Fruit fly (Drosophila melanogaster) whole organism, embryonic: ENCODE results near the gene Idua.

ENCODE experiments used
- Awh ChIP-seq: fragments of 200-800 bp; sonication (Bioruptor generic); IDR thresholded peaks from 2 replicates; pipeline ENCODE4, ENCODE4 v1.3.6; 2022; ENCODE audit warnings: missing biosample characterization, missing genetic modification characterization
- B-H1 ChIP-seq: fragments of 200-800 bp; sonication (Bioruptor generic); IDR thresholded peaks from 3 replicates; pipeline ENCODE4 v1.3.6; 2022; ENCODE audit warnings: missing biosample characterization, missing genetic modification characterization
- B-H2 ChIP-seq: fragments of 200-800 bp; sonication (Bioruptor generic); optimal IDR thresholded peaks from 2 replicates; lab custom pipeline; 2018; ENCODE audit warnings: missing biosample characterization, mild to moderate bottlenecking, missing genetic modification characterization
- CG10366 ChIP-seq: fragments of 200-800 bp; sonication (Bioruptor generic); IDR thresholded peaks from 2 replicates; pipeline ENCODE4 v1.3.6; 2022; ENCODE audit warnings: missing biosample characterization, missing genetic modification characterization
- CG10654 ChIP-seq: fragments of 200-800 bp; sonication (Bioruptor generic); optimal IDR thresholded peaks from 2 replicates; lab custom pipeline; 2016; ENCODE audit warnings: missing biosample characterization, missing genetic modification characterization
- CG11560 ChIP-seq: fragments of 200-800 bp; sonication (Bioruptor generic); IDR thresholded peaks from 3 replicates; pipeline ENCODE4 v1.3.6; 2022; ENCODE audit warnings: missing biosample characterization, missing genetic modification characterization
- CG11723 ChIP-seq: fragments of 200-800 bp; sonication (Bioruptor generic); optimal IDR thresholded peaks from 2 replicates; lab custom pipeline; 2017; ENCODE audit warnings: missing biosample characterization, mild to moderate bottlenecking, missing genetic modification characterization
- CG12942 ChIP-seq: fragments of 200-800 bp; sonication (Bioruptor generic); optimal IDR thresholded peaks from 3 replicates; lab custom pipeline; 2016; ENCODE audit warnings: missing biosample characterization, missing genetic modification characterization
- CG1529 ChIP-seq: fragments of 200-800 bp; sonication (Bioruptor generic); optimal IDR thresholded peaks from 3 replicates; lab custom pipeline; 2018; ENCODE audit warnings: missing biosample characterization, missing genetic modification characterization
- CG15479 ChIP-seq: fragments of 200-800 bp; sonication (Bioruptor generic); optimal IDR thresholded peaks from 3 replicates; lab custom pipeline; 2019; ENCODE audit warnings: missing biosample characterization, mild to moderate bottlenecking, missing genetic modification characterization, moderate library complexity
- CG17829 ChIP-seq: fragments of 200-800 bp; optimal IDR thresholded peaks from 2 replicates; lab custom pipeline; 2019; ENCODE audit warnings: missing biosample characterization, mild to moderate bottlenecking, missing genetic modification characterization, moderate library complexity
- CG18262 ChIP-seq: fragments of 200-800 bp; optimal IDR thresholded peaks from 3 replicates; lab custom pipeline; 2019; ENCODE audit warnings: missing biosample characterization, mild to moderate bottlenecking, missing genetic modification characterization, moderate library complexity
- CG2120 ChIP-seq: fragments of 200-800 bp; sonication (Bioruptor generic); optimal IDR thresholded peaks from 3 replicates; lab custom pipeline; 2016; ENCODE audit warnings: missing biosample characterization, missing genetic modification characterization
- CG31388 ChIP-seq: fragments of 200-800 bp; sonication (Bioruptor generic); optimal IDR thresholded peaks from 2 replicates; lab custom pipeline; 2016; ENCODE audit warnings: missing biosample characterization, missing genetic modification characterization
- CG3281 ChIP-seq: fragments of 200-800 bp; sonication (Bioruptor generic); optimal IDR thresholded peaks from 3 replicates; lab custom pipeline; 2017; ENCODE audit warnings: missing biosample characterization, mild to moderate bottlenecking, missing genetic modification characterization
- CG4360 ChIP-seq: fragments of 200-800 bp; sonication (Bioruptor generic); IDR thresholded peaks from 2 replicates; pipeline ENCODE4 v1.3.6; 2022; ENCODE audit warnings: missing biosample characterization, missing genetic modification characterization
- CG4617 ChIP-seq: fragments of 200-800 bp; sonication (Bioruptor generic); optimal IDR thresholded peaks from 3 replicates; lab custom pipeline; 2016; ENCODE audit warnings: missing biosample characterization, missing genetic modification characterization, borderline replicate concordance
- CG4854 ChIP-seq: fragments of 200-800 bp; sonication (Bioruptor generic); optimal IDR thresholded peaks from 2 replicates; lab custom pipeline; 2016; ENCODE audit warnings: missing biosample characterization, missing genetic modification characterization, inconsistent platforms
- CG5245 ChIP-seq: fragments of 200-800 bp; sonication (Bioruptor generic); optimal IDR thresholded peaks from 3 replicates; lab custom pipeline; 2016; ENCODE audit warnings: missing biosample characterization, missing genetic modification characterization
- CG6654 ChIP-seq: fragments of 200-800 bp; sonication (Bioruptor generic); optimal IDR thresholded peaks from 2 replicates; lab custom pipeline; 2017; ENCODE audit warnings: missing biosample characterization, mild to moderate bottlenecking, missing genetic modification characterization
- CG7745 ChIP-seq: fragments of 200-800 bp; sonication (Bioruptor generic); optimal IDR thresholded peaks from 2 replicates; lab custom pipeline; 2018; ENCODE audit warnings: missing biosample characterization, mild to moderate bottlenecking, missing genetic modification characterization, moderate library complexity
- CG8944 ChIP-seq: fragments of 200-800 bp; sonication (Bioruptor generic); optimal IDR thresholded peaks from 3 replicates; lab custom pipeline; 2016; ENCODE audit warnings: missing biosample characterization, missing genetic modification characterization
- CG9727 ChIP-seq: fragments of 200-800 bp; sonication (Bioruptor generic); optimal IDR thresholded peaks from 3 replicates; lab custom pipeline; 2017; ENCODE audit warnings: missing biosample characterization, mild to moderate bottlenecking, missing genetic modification characterization
- CkIIα-i1 ChIP-seq: fragments of 200-800 bp; sonication (Bioruptor generic); IDR thresholded peaks from 2 replicates; pipeline ENCODE4 v1.3.6; 2022; ENCODE audit warnings: missing biosample characterization, missing genetic modification characterization
- D19B ChIP-seq: fragments of 200-800 bp; sonication (Bioruptor generic); optimal IDR thresholded peaks from 2 replicates; lab custom pipeline; 2017; ENCODE audit warnings: missing biosample characterization, mild to moderate bottlenecking, missing genetic modification characterization
- Dip2 ChIP-seq: fragments of 200-800 bp; sonication (Bioruptor generic); IDR thresholded peaks from 2 replicates; pipeline ENCODE4 v1.3.6; 2022; ENCODE audit warnings: missing biosample characterization, missing genetic modification characterization
- Doc3 ChIP-seq: fragments of 200-800 bp; sonication (Bioruptor generic); IDR thresholded peaks from 3 replicates; pipeline ENCODE4 v1.3.6; 2022; ENCODE audit warnings: missing biosample characterization, missing genetic modification characterization; ENCODE audit not compliant: partially characterized antibody
- Fer1 ChIP-seq: fragments of 200-800 bp; sonication (Bioruptor generic); optimal IDR thresholded peaks from 2 replicates; lab custom pipeline; 2017; ENCODE audit warnings: missing biosample characterization, mild to moderate bottlenecking, missing genetic modification characterization
- Hmr ChIP-seq: fragments of 200-800 bp; sonication (Bioruptor generic); optimal IDR thresholded peaks from 3 replicates; lab custom pipeline; 2017; ENCODE audit warnings: mild to moderate bottlenecking, missing biosample characterization, missing genetic modification reagents, missing genetic modification characterization
- Nf-YA ChIP-seq: fragments of 200-800 bp; sonication (Bioruptor generic); IDR thresholded peaks from 2 replicates; pipeline ENCODE4 v1.3.6; 2022; ENCODE audit warnings: missing biosample characterization, missing genetic modification characterization
- Rfx ChIP-seq: fragments of 200-800 bp; sonication (Bioruptor generic); IDR thresholded peaks from 2 replicates; pipeline ENCODE4 v1.3.6; 2022; ENCODE audit warnings: missing biosample characterization, missing genetic modification characterization
- ash1 ChIP-seq: fragments of 200-800 bp; sonication (Bioruptor generic); optimal IDR thresholded peaks from 2 replicates; lab custom pipeline; 2018; ENCODE audit warnings: missing biosample characterization, mild to moderate bottlenecking, missing genetic modification characterization
- chn ChIP-seq: fragments of 200-800 bp; sonication (Bioruptor generic); optimal IDR thresholded peaks from 2 replicates; lab custom pipeline; 2016; ENCODE audit warnings: missing biosample characterization, missing genetic modification characterization
- ci ChIP-seq: fragments of 200-800 bp; sonication (Bioruptor generic); IDR thresholded peaks from 3 replicates; pipeline ENCODE4 v1.3.6; 2022; ENCODE audit warnings: missing biosample characterization, missing genetic modification characterization
- dpn ChIP-seq, 2 experiments: fragments of 200-800 bp; sonication (Bioruptor generic); optimal IDR thresholded peaks; 3 replicates each; lab custom pipeline; 2016; ENCODE audit warnings: missing biosample characterization in 2 of 2, missing genetic modification characterization in 2 of 2
- fu2 ChIP-seq: fragments of 200-800 bp; sonication (Bioruptor generic); optimal IDR thresholded peaks from 2 replicates; lab custom pipeline; 2016; ENCODE audit warnings: missing biosample characterization, missing genetic modification characterization
- insv ChIP-seq, 2 experiments: fragments of 200-800 bp; sonication (Bioruptor generic); optimal IDR thresholded peaks; 3 replicates each; lab custom pipeline; 2016 to 2018; ENCODE audit warnings: missing biosample characterization in 2 of 2, missing genetic modification characterization in 2 of 2
- kah ChIP-seq: fragments of 200-800 bp; sonication (Bioruptor generic); optimal IDR thresholded peaks from 2 replicates; lab custom pipeline; 2018; ENCODE audit warnings: missing biosample characterization, mild to moderate bottlenecking, missing genetic modification characterization
- kni ChIP-seq: fragments of 200-800 bp; sonication (Bioruptor generic); optimal IDR thresholded peaks from 3 replicates; lab custom pipeline; 2017; ENCODE audit warnings: mild to moderate bottlenecking, missing biosample characterization, missing genetic modification reagents, missing genetic modification characterization
- lbe ChIP-seq: fragments of 200-800 bp; sonication (Bioruptor generic); optimal IDR thresholded peaks from 2 replicates; lab custom pipeline; 2016; ENCODE audit warnings: missing biosample characterization, mild to moderate bottlenecking, missing genetic modification characterization
- lmd ChIP-seq: fragments of 200-800 bp; sonication (Bioruptor generic); IDR thresholded peaks from 2 replicates; pipeline ENCODE4 v1.3.6; 2022; ENCODE audit warnings: missing biosample characterization, missing genetic modification characterization
- mam ChIP-seq: fragments of 200-800 bp; sonication (Bioruptor generic); optimal IDR thresholded peaks from 3 replicates; lab custom pipeline; 2016; ENCODE audit warnings: missing biosample characterization, missing genetic modification characterization
- onecut ChIP-seq: fragments of 200-800 bp; sonication (Bioruptor generic); IDR thresholded peaks from 2 replicates; pipeline ENCODE4 v1.3.6; 2022; ENCODE audit warnings: missing biosample characterization, missing genetic modification characterization
- slou ChIP-seq: fragments of 200-800 bp; sonication (Bioruptor generic); optimal IDR thresholded peaks from 3 replicates; lab custom pipeline; 2016; ENCODE audit warnings: missing biosample characterization, missing genetic modification characterization
- sna ChIP-seq: fragments of 200-800 bp; sonication (Bioruptor generic); IDR thresholded peaks from 2 replicates; pipeline ENCODE4 v1.3.6; 2022; ENCODE audit warnings: missing biosample characterization, missing genetic modification characterization; ENCODE audit not compliant: partially characterized antibody
- sob ChIP-seq: fragments of 200-800 bp; sonication (Bioruptor generic); IDR thresholded peaks from 2 replicates; pipeline ENCODE4 v1.3.6; 2022; ENCODE audit warnings: missing biosample characterization, missing genetic modification characterization
- sqz ChIP-seq: fragments of 200-800 bp; sonication (Bioruptor generic); optimal IDR thresholded peaks from 3 replicates; lab custom pipeline; 2018; ENCODE audit warnings: missing biosample characterization, mild to moderate bottlenecking, missing genetic modification characterization
- twi ChIP-seq: fragments of 200-800 bp; optimal IDR thresholded peaks from 2 replicates; lab custom pipeline; 2019; ENCODE audit warnings: missing biosample characterization, mild to moderate bottlenecking, missing genetic modification characterization, moderate library complexity
- vnd ChIP-seq: fragments of 200-800 bp; sonication (Bioruptor generic); IDR thresholded peaks from 3 replicates; pipeline ENCODE4 v1.3.6; 2022; ENCODE audit warnings: missing biosample characterization, missing genetic modification characterization; ENCODE audit not compliant: partially characterized antibody
- z ChIP-seq: fragments of 200-800 bp; sonication (Bioruptor generic); IDR thresholded peaks from 3 replicates; pipeline ENCODE4 v1.3.6; 2022; ENCODE audit warnings: missing biosample characterization, missing genetic modification characterization
- zf30C ChIP-seq: fragments of 200-800 bp; sonication (Bioruptor generic); optimal IDR thresholded peaks from 3 replicates; lab custom pipeline; 2018; ENCODE audit warnings: missing biosample characterization, mild to moderate bottlenecking, missing genetic modification characterization
- zfh1 ChIP-seq: fragments of 200-800 bp; sonication (Bioruptor generic); IDR thresholded peaks from 3 replicates; pipeline ENCODE4 v1.3.6; 2022; ENCODE audit warnings: missing biosample characterization, missing genetic modification characterization

Idua gene

dm6 chr2L:11119966-11120517 lies 7.2 kb upstream of the Idua start, which contains the start of gene CG6230:
Gene CG6230 (minus strand): TSS chr2L:11120319.
- TF ChIP-seq Doc3 = peak; percentile 51; the same call in 1 of the 3 replicates
- no peak for TF ChIP-seq CG7745
- no peak for TF ChIP-seq kni (GFP tag; lab: Kevin White, UChicago)
- no peak for TF ChIP-seq Fer1 (GFP tag; lab: Kevin White, UChicago)
- no peak for TF ChIP-seq Nf-YA (GFP tag; lab: Robert Waterston, UW)
- TF ChIP-seq CG15479 (GFP tag; lab: Kevin White, UChicago) = no peak
- TF ChIP-seq CG4360 = no peak
- TF ChIP-seq CG8944 (GFP tag; lab: Kevin White, UChicago) = no peak
- no peak for TF ChIP-seq kah (GFP tag; lab: Kevin White, UChicago)
- TF ChIP-seq CG10366 (GFP tag; lab: Robert Waterston, UW) = no peak
- no peak for TF ChIP-seq CG17829
- no peak for TF ChIP-seq mam
- TF ChIP-seq CG18262 (tag; lab: Kevin White, UChicago) = no peak
- TF ChIP-seq ash1 (GFP tag; lab: Kevin White, UChicago) = no peak
- TF ChIP-seq CG12942 (GFP tag; lab: Kevin White, UChicago) = no peak
- no peak for TF ChIP-seq CG9727 (GFP tag; lab: Kevin White, UChicago)
- TF ChIP-seq B-H2 (GFP tag; lab: Kevin White, UChicago) = no peak
- TF ChIP-seq CG4854 (GFP tag; lab: Kevin White, UChicago) = no peak
- no peak for TF ChIP-seq Rfx (GFP tag; lab: Robert Waterston, UW)
- TF ChIP-seq zf30C = no peak
- TF ChIP-seq sqz = no peak
- TF ChIP-seq CG6654 (GFP tag; lab: Kevin White, UChicago) = no peak
- TF ChIP-seq slou = no peak
- TF ChIP-seq CG11560 (tag; lab: Robert Waterston, UW) = no peak
- TF ChIP-seq sob (GFP tag; lab: Robert Waterston, UW) = no peak
- no peak for TF ChIP-seq fu2
- no peak for TF ChIP-seq lmd (GFP tag; lab: Robert Waterston, UW)
- TF ChIP-seq CG11723 (GFP tag; lab: Kevin White, UChicago) = no peak
- no peak for TF ChIP-seq twi
- TF ChIP-seq z = no peak
- TF ChIP-seq chn = no peak
- TF ChIP-seq CG10654 (GFP tag; lab: Kevin White, UChicago) = no peak
- no peak for TF ChIP-seq lbe (GFP tag; lab: Kevin White, UChicago)
- TF ChIP-seq CkIIα-i1 (GFP tag; lab: Robert Waterston, UW) = no peak
- TF ChIP-seq CG3281 (GFP tag; lab: Kevin White, UChicago) = no peak
- TF ChIP-seq sna (GFP tag; lab: Robert Waterston, UW) = peak; percentile 60
- no peak for TF ChIP-seq B-H1 (GFP tag; lab: Robert Waterston, UW)
- no peak for TF ChIP-seq Hmr (GFP tag; lab: Kevin White, UChicago)
- no peak for TF ChIP-seq zfh1
- TF ChIP-seq CG1529 (GFP tag; lab: Kevin White, UChicago) = no peak
- TF ChIP-seq CG2120 (GFP tag; lab: Kevin White, UChicago) = no peak
- TF ChIP-seq CG4617 (GFP tag; lab: Kevin White, UChicago) = peak; percentile 59
- no peak for TF ChIP-seq Awh (GFP tag; lab: Robert Waterston, UW)
- no peak for TF ChIP-seq dpn (GFP tag; optimal IDR thresholded peaks at IDR 0.05; lab: Kevin White, UChicago)
- TF ChIP-seq Dip2 (GFP tag; lab: Robert Waterston, UW) = no peak
- TF ChIP-seq onecut (GFP tag; lab: Robert Waterston, UW) = no peak
- TF ChIP-seq insv (GFP tag; optimal IDR thresholded peaks at IDR 0.05; lab: Kevin White, UChicago) = no peak
- TF ChIP-seq vnd = no peak
- TF ChIP-seq CG31388 = no peak
- no peak for TF ChIP-seq D19B
- no peak for TF ChIP-seq CG5245 (GFP tag; lab: Kevin White, UChicago)
- TF ChIP-seq ci (GFP tag; lab: Robert Waterston, UW) = peak; percentile 30; the same call in 1 of the 3 replicates
